Worm (Caenorhabditis elegans) whole organism, L4 larva: ENCODE measurements around the gene F23A7.3.

Experiments
- D1046.2 ChIP-seq: fragments of 200-800 bp; sonication (Bioruptor generic); IDR thresholded peaks from 2 replicates; pipeline ENCODE4 v1.3.6; 2022; ENCODE audit warnings: missing genetic modification characterization, missing compliant biosample characterization
- F10B5.3 ChIP-seq: sonication (generic microtip); optimal IDR thresholded peaks from 2 replicates; lab custom pipeline; 2016; ENCODE audit warnings: mild to moderate bottlenecking, missing genetic modification characterization, missing compliant biosample characterization

DNA sequence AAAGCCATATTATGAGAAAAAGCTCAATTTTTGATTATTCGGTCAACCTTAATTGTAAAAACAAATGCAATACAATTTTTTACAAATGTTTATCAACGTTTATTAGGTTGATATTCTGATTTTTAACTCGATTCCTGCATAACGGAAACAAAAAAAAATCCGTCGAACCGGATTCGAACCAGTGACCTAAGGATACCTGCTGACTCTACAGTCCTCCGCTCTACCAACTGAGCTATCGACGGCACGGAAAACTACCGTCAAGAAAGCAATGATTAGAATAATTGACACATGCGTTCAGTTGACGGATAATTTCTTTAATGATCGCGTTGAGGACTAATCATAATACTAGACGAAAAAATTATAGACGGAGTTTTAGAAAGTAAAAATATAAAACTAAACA lies 11.1 kb upstream of the F23A7.3 start:
- TF ChIP-seq D1046.2 (no peak), F10B5.3 (no peak)
